Worm (Caenorhabditis elegans) whole organism, L3 larva: ENCODE results near the gene cya-2.

Experiments
- elt-1 ChIP-seq: fragments of 150-350 bp; optimal IDR thresholded peaks from 2 replicates; lab custom pipeline; 2014; ENCODE audit warnings: missing biosample characterization, missing genetic modification characterization
- eor-1 ChIP-seq, 2 experiments: fragments of 150-350 bp; optimal IDR thresholded peaks; 2 replicates each; lab custom pipeline; 2014 to 2018; ENCODE audit warnings: missing biosample characterization in 2 of 2, missing genetic modification characterization in 2 of 2
- fkh-10 ChIP-seq: sonication (generic microtip); optimal IDR thresholded peaks from 2 replicates; lab custom pipeline; 2017; ENCODE audit warnings: missing biosample characterization, missing genetic modification reagents, missing genetic modification characterization
- jun-1 ChIP-seq: fragments of 150-350 bp; optimal IDR thresholded peaks from 2 replicates; lab custom pipeline; 2014; ENCODE audit warnings: missing biosample characterization, missing genetic modification reagents, missing genetic modification characterization
- lin-39 ChIP-seq: fragments of 150-350 bp; optimal IDR thresholded peaks from 2 replicates; lab custom pipeline; 2018; ENCODE audit warnings: missing biosample characterization, missing genetic modification reagents, missing genetic modification characterization
- mdl-1 ChIP-seq: fragments of 150-350 bp; optimal IDR thresholded peaks from 2 replicates; lab custom pipeline; 2014; ENCODE audit warnings: missing biosample characterization, missing genetic modification characterization
- skn-1 ChIP-seq: fragments of 150-350 bp; optimal IDR thresholded peaks from 2 replicates; lab custom pipeline; 2014; ENCODE audit warnings: missing biosample characterization, missing genetic modification characterization
- snpc-4 ChIP-seq: fragments of 150-350 bp; optimal IDR thresholded peaks from 2 replicates; lab custom pipeline; 2014; ENCODE audit warnings: missing biosample characterization, missing genetic modification characterization

DNA sequence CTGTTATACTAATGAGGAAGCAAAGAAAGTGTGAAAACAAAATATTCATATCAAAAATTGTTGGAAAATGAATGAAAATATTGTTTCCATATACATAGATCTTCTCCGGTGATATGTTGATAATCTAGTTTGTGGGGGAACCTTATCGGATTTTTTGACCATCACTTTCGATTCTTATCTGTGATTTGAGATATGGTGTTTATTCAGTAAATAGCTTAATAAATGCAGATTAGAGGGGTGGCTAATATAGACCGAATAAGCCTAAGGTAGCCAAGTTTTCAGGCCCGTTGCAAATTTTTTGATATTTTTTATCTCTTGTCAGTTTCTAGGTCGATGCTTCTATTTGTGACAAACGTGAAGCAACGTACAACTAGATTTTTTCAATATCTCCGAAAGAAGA lies 48.0 kb upstream of the cya-2 start, which contains the start of gene F07E5.7:
- TF ChIP-seq eor-1 (tag; optimal IDR thresholded peaks at IDR 0.05; lab: Kevin White, UChicago) (no peak), lin-39 (tag; lab: Kevin White, UChicago) (no peak), jun-1 (tag; lab: Kevin White, UChicago) (no peak), snpc-4 (tag; lab: Kevin White, UChicago) (no peak), elt-1 (tag; lab: Kevin White, UChicago) (no peak), mdl-1 (tag; lab: Kevin White, UChicago) (no peak), skn-1 (no peak), fkh-10 (no peak)
